Worm (Caenorhabditis elegans): Measurements from ENCODE around the gene Y38H6C.20.
"Not testable (repeated sequence)": the region's sequence is repeated elsewhere in the genome, so short reads cannot be mapped to it uniquely, and the experiment has no call there.

The Y38H6C.20 gene

ce11 chrV:20574314-20574713 lies 23.3 kb upstream of the Y38H6C.20 start, which contains the start of gene clec-263:
TSS of gene clec-263 (plus strand) at chrV:20574614.
- TF ChIP-seq somi-1 (GFP tag; optimal IDR thresholded peaks at IDR 0.05) (no peak), F22D6.2 (tag; optimal IDR thresholded peaks at IDR 0.05) (no peak), gei-17 (GFP tag; optimal IDR thresholded peaks at IDR 0.05) (no peak), sptf-2 (GFP tag; optimal IDR thresholded peaks at IDR 0.05) (no peak), nhr-27 (tag; optimal IDR thresholded peaks at IDR 0.05) (no peak), T26A5.8 (tag; optimal IDR thresholded peaks at IDR 0.05) (no peak), xnd-1 (tag; optimal IDR thresholded peaks at IDR 0.05) (no peak), F49E8.2 (tag; optimal IDR thresholded peaks at IDR 0.05; ENCODE audit: insufficient read depth) (no peak), ZK185.1 (tag; optimal IDR thresholded peaks at IDR 0.05; ENCODE audit: poor library complexity, severe bottlenecking) (no peak), repo-1 (tag; optimal IDR thresholded peaks at IDR 0.05) (no peak), let-526 (GFP tag; IDR thresholded peaks at IDR 0.05) (no peak), tlf-1 (GFP tag; optimal IDR thresholded peaks at IDR 0.05) (no peak), nfya-1 (tag; optimal IDR thresholded peaks at IDR 0.05; ENCODE audit: borderline replicate concordance, insufficient read depth) (no peak), ama-1 (optimal IDR thresholded peaks at IDR 0.05) (no peak), ama-1 (GFP tag; optimal IDR thresholded peaks at IDR 0.05) (no peak)

- TF ChIP-seq madf-3 (GFP tag; IDR thresholded peaks at IDR 0.05) = no peak
- TF ChIP-seq B0019.2 (GFP tag; conservative IDR thresholded peaks at IDR 0.05) = no peak
- TF ChIP-seq tlf-1 (GFP tag; optimal IDR thresholded peaks at IDR 0.05) = no peak
- TF ChIP-seq hlh-12 (tag; optimal IDR thresholded peaks at IDR 0.05) = no peak
- TF ChIP-seq nhr-90 (tag; optimal IDR thresholded peaks at IDR 0.05) = no peak
- no peak for TF ChIP-seq Y79H2A.3 (GFP tag; conservative IDR thresholded peaks at IDR 0.05)
- no peak for TF ChIP-seq lir-1 (GFP tag; conservative IDR thresholded peaks at IDR 0.05)
- no peak for TF ChIP-seq madf-8 (GFP tag; conservative IDR thresholded peaks at IDR 0.05)
- no peak for TF ChIP-seq unc-130 (GFP tag; optimal IDR thresholded peaks at IDR 0.05)
- no peak for TF ChIP-seq ceh-58 (GFP tag; IDR thresholded peaks at IDR 0.05)
- TF ChIP-seq egrh-3 (GFP tag; IDR thresholded peaks at IDR 0.05) = no peak
- no peak for TF ChIP-seq mes-4 (tag; optimal IDR thresholded peaks at IDR 0.05)
- no peak for TF ChIP-seq F37B4.10 (GFP tag; IDR thresholded peaks at IDR 0.05)
These were observed 22.4 kb upstream of the Y38H6C.20 start, which contains the start of gene F26F2.5 for ce11 chrV:20573392-20573791. TSS of gene F26F2.5 (plus strand) at chrV:20573692.

DNA sequence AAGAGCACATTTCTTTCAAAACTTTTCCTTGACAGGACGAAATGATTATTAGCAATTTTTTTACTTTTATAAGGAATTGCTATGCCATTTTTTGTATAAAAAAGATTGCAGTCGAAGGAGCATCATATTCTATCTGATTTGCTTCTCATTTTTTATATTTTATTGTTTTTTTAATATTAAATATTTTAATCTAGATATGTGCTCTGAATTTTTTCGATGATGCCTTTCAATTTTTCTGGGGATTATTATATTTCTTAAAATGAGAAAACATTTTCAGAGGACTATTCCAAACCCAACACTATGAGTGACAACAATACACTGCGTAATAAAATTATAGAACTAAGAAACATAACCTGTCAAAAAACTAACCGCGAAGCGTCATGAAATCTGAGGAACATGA lies 18.0 kb upstream of the Y38H6C.20 start, which contains the start of gene F26F2.4:
Gene F26F2.4, plus strand, starts transcription at position 301 of the 400 bp plus-strand sequence.
- TF ChIP-seq lin-26 (GFP tag; IDR thresholded peaks at IDR 0.05); xnd-1 (tag; optimal IDR thresholded peaks at IDR 0.05); zim-3 (tag; optimal IDR thresholded peaks at IDR 0.05): not testable (repeated sequence)

DNA sequence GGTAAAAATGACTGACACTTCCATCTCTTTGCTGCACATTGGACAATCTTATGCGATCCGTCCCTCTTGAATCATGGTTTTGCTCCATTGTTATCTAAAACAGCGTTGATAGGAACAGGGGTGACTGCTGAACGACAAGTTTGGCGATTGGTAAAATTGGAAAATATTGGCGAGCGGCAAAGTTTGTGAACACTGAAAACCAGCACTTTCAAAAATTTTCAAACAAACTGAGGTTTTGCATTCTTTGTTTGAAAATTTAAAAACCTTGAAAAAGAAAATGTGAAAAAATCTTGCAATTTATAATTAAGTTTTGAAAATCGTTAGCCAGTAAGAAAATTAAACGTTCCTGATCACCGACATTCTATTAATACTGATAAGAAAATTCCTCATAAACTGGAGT lies 15.5 kb upstream of the Y38H6C.20 start, which contains the start of gene F26F2.3:
Gene F26F2.3, minus strand, starts transcription at position 101 of the 400 bp plus-strand sequence.
- no peak for TF ChIP-seq Y95B8A.8 (GFP tag; IDR thresholded peaks at IDR 0.05)

- TF ChIP-seq F10E7.11 (tag; optimal IDR thresholded peaks at IDR 0.05); C17E4.6 (GFP tag; IDR thresholded peaks at IDR 0.05); dox-1 (GFP tag; IDR thresholded peaks at IDR 0.05): not testable (repeated sequence)
These were observed 13.1 kb upstream of the Y38H6C.20 start, which contains the start of gene F26F2.13 for ce11 chrV:20564054-20564453. TSS of gene F26F2.13 (plus strand) at chrV:20564354.

All from whole organism, young adult.